Worm (Caenorhabditis elegans) whole organism, mixed stage, embryonic: ENCODE results near the gene oac-12.
A peak's percentile ranks its signal among the peaks of the same experiment; 100 is the strongest.

ENCODE experiments used
- M03D4.4 ChIP-seq: sonication (generic microtip); optimal IDR thresholded peaks from 2 replicates; lab custom pipeline; 2017; ENCODE audit warnings: mild to moderate bottlenecking, missing genetic modification characterization, missing compliant biosample characterization
- bed-3 ChIP-seq: fragments of 200-800 bp; sonication (Bioruptor generic); optimal IDR thresholded peaks from 3 replicates; lab custom pipeline; 2018; ENCODE audit warnings: mild to moderate bottlenecking, missing genetic modification characterization, moderate library complexity, missing compliant biosample characterization
- blmp-1 ChIP-seq: fragments of 150-350 bp; optimal IDR thresholded peaks from 2 replicates; lab custom pipeline; 2014; ENCODE audit warnings: missing biosample characterization, missing genetic modification characterization
- ceh-39 ChIP-seq: fragments of 150-350 bp; optimal IDR thresholded peaks from 2 replicates; lab custom pipeline; 2014; ENCODE audit warnings: missing biosample characterization, missing genetic modification characterization
- ceh-43 ChIP-seq: fragments of 200-800 bp; sonication (Bioruptor generic); optimal IDR thresholded peaks from 2 replicates; lab custom pipeline; 2018; ENCODE audit warnings: mild to moderate bottlenecking, missing genetic modification characterization, moderate library complexity, missing compliant biosample characterization
- ceh-83 ChIP-seq: fragments of 200-800 bp; sonication (Bioruptor generic); optimal IDR thresholded peaks from 2 replicates; lab custom pipeline; 2018; ENCODE audit warnings: mild to moderate bottlenecking, missing genetic modification characterization, missing compliant biosample characterization
- ces-1 ChIP-seq: fragments of 150-350 bp; optimal IDR thresholded peaks from 2 replicates; lab custom pipeline; 2014; ENCODE audit warnings: missing biosample characterization, missing genetic modification reagents, missing genetic modification characterization
- cnd-1 ChIP-seq: fragments of 200-800 bp; sonication (Bioruptor generic); optimal IDR thresholded peaks from 2 replicates; lab custom pipeline; 2018; ENCODE audit warnings: mild to moderate bottlenecking, missing genetic modification characterization, missing compliant biosample characterization
- drap-1 ChIP-seq: fragments of 200-800 bp; sonication (Bioruptor generic); optimal IDR thresholded peaks from 3 replicates; lab custom pipeline; 2018; ENCODE audit warnings: mild to moderate bottlenecking, missing genetic modification characterization, missing compliant biosample characterization
- elt-1 ChIP-seq: sonication (generic microtip); optimal IDR thresholded peaks from 2 replicates; lab custom pipeline; 2017; ENCODE audit warnings: missing genetic modification characterization, mild to moderate bottlenecking, missing compliant biosample characterization, antibody characterized with exemption, moderate library complexity, borderline replicate concordance; ENCODE audit not compliant: insufficient read depth
- elt-3 ChIP-seq: fragments of 150-350 bp; optimal IDR thresholded peaks from 2 replicates; lab custom pipeline; 2014; ENCODE audit warnings: missing biosample characterization, missing genetic modification characterization
- flh-1 ChIP-seq: fragments of 200-800 bp; sonication (Bioruptor generic); optimal IDR thresholded peaks from 2 replicates; lab custom pipeline; 2018; ENCODE audit warnings: mild to moderate bottlenecking, missing genetic modification characterization, moderate library complexity, missing compliant biosample characterization
- ham-2 ChIP-seq: fragments of 200-800 bp; sonication (Bioruptor generic); optimal IDR thresholded peaks from 2 replicates; lab custom pipeline; 2018; ENCODE audit warnings: mild to moderate bottlenecking, missing genetic modification characterization, missing compliant biosample characterization
- hlh-1 ChIP-seq: fragments of 150-350 bp; optimal IDR thresholded peaks from 2 replicates; lab custom pipeline; 2014; ENCODE audit warnings: missing biosample characterization, missing genetic modification reagents, missing genetic modification characterization
- lin-13 ChIP-seq: fragments of 150-350 bp; optimal IDR thresholded peaks from 2 replicates; lab custom pipeline; 2014; ENCODE audit warnings: missing biosample characterization, missing genetic modification characterization
- lin-32 ChIP-seq: fragments of 200-800 bp; sonication (Bioruptor generic); optimal IDR thresholded peaks from 2 replicates; lab custom pipeline; 2018; ENCODE audit warnings: mild to moderate bottlenecking, missing genetic modification characterization, missing compliant biosample characterization
- lsy-2 ChIP-seq: fragments of 150-350 bp; optimal IDR thresholded peaks from 2 replicates; lab custom pipeline; 2014; ENCODE audit warnings: missing biosample characterization, missing genetic modification characterization
- mab-5 ChIP-seq: fragments of 150-350 bp; optimal IDR thresholded peaks from 2 replicates; lab custom pipeline; 2014; ENCODE audit warnings: missing biosample characterization, missing genetic modification characterization
- mep-1 ChIP-seq: fragments of 150-350 bp; optimal IDR thresholded peaks from 2 replicates; lab custom pipeline; 2017; ENCODE audit warnings: missing biosample characterization, missing genetic modification reagents, missing genetic modification characterization, inconsistent platforms
- nhr-12 ChIP-seq: fragments of 150-350 bp; optimal IDR thresholded peaks from 2 replicates; lab custom pipeline; 2014; ENCODE audit warnings: missing biosample characterization, missing genetic modification characterization
- nhr-2 ChIP-seq: fragments of 150-350 bp; optimal IDR thresholded peaks from 2 replicates; lab custom pipeline; 2014; ENCODE audit warnings: missing biosample characterization, missing genetic modification characterization
- nhr-237 ChIP-seq: fragments of 150-350 bp; optimal IDR thresholded peaks from 2 replicates; lab custom pipeline; 2014; ENCODE audit warnings: missing biosample characterization, missing genetic modification characterization
- nhr-28 ChIP-seq: fragments of 150-350 bp; optimal IDR thresholded peaks from 2 replicates; lab custom pipeline; 2014; ENCODE audit warnings: missing biosample characterization, missing genetic modification characterization
- nhr-76 ChIP-seq: sonication (generic microtip); optimal IDR thresholded peaks from 2 replicates; lab custom pipeline; 2017; ENCODE audit warnings: missing biosample characterization, missing genetic modification characterization
- pha-4 ChIP-seq: fragments of 150-350 bp; optimal IDR thresholded peaks from 2 replicates; lab custom pipeline; 2018; ENCODE audit warnings: missing biosample characterization, missing genetic modification reagents, missing genetic modification characterization
- sem-2 ChIP-seq: fragments of 200-800 bp; sonication (Bioruptor generic); optimal IDR thresholded peaks from 2 replicates; lab custom pipeline; 2018; ENCODE audit warnings: mild to moderate bottlenecking, missing genetic modification characterization, missing compliant biosample characterization
- snpc-4 ChIP-seq: fragments of 150-350 bp; optimal IDR thresholded peaks from 2 replicates; lab custom pipeline; 2014; ENCODE audit warnings: missing biosample characterization, missing genetic modification characterization
- tbx-8 ChIP-seq: fragments of 200-800 bp; sonication (Bioruptor generic); optimal IDR thresholded peaks from 2 replicates; lab custom pipeline; 2018; ENCODE audit warnings: mild to moderate bottlenecking, missing genetic modification characterization, moderate library complexity, missing compliant biosample characterization
- unc-120 ChIP-seq: sonication (generic microtip); optimal IDR thresholded peaks from 2 replicates; lab custom pipeline; 2017; ENCODE audit warnings: missing genetic modification characterization, missing compliant biosample characterization; ENCODE audit not compliant: poor library complexity, severe bottlenecking
- unc-39 ChIP-seq: fragments of 150-350 bp; optimal IDR thresholded peaks from 2 replicates; lab custom pipeline; 2014; ENCODE audit warnings: missing biosample characterization, missing genetic modification characterization
- unc-62 ChIP-seq: fragments of 150-350 bp; optimal IDR thresholded peaks from 2 replicates; lab custom pipeline; 2014; ENCODE audit warnings: missing biosample characterization, missing genetic modification reagents, missing genetic modification characterization
- zip-8 ChIP-seq: fragments of 150-350 bp; optimal IDR thresholded peaks from 2 replicates; lab custom pipeline; 2014; ENCODE audit warnings: missing biosample characterization, missing genetic modification characterization
- ztf-11 ChIP-seq: fragments of 150-350 bp; optimal IDR thresholded peaks from 2 replicates; lab custom pipeline; 2014; ENCODE audit warnings: missing biosample characterization, missing genetic modification characterization

The oac-12 gene

DNA sequence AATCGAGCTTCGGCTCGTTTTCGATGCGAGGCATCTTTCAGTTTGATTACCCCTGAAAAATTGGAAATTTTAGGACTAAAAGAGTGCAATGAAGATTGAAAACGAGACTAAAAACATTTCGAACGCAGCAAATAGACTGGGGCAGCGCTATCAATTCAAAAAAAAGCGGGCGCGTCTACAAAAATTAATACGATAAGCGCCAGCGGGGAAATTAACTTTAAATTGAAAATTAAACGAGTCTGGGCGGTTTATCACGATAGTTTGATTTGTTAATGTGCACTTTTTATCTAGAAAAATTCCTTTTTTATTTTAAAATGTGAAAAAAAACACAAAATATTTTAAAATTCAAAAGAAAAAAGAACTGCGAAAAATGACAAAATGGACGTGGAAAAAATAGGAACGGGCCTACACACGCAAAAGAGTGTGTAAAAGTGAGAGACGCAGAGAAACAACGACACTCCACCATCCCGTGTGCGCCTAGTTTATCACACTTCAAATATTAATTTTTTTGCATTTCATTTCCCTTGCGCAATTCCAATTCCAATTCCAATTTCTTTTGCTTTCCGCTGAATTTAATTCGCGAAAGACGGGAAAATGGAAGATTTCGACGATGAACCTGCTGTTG is 39.1 kb upstream of the oac-12 start, which contains the start of the genes gmpr-1 and fipp-1:
Gene gmpr-1 (minus strand): TSS at position 75 of the 625 bp plus-strand sequence.
Gene fipp-1 (plus strand): TSS at position 499 of the 625 bp plus-strand sequence.
- TF ChIP-seq pha-4 (peak; percentile 42), lin-13 (no peak), cnd-1 (tag; lab: Kevin White, UChicago) (no peak), lin-32 (no peak), mep-1 (tag; lab: Kevin White, UChicago) (peak; percentile 54), flh-1 (GFP tag; lab: Kevin White, UChicago) (no peak), ces-1 (GFP tag; lab: Kevin White, UChicago) (peak; percentile 46), unc-120 (tag; lab: Kevin White, UChicago) (no peak), ceh-83 (GFP tag; lab: Kevin White, UChicago) (no peak), nhr-28 (tag; lab: Kevin White, UChicago) (no peak), blmp-1 (no peak), unc-39 (no peak), lsy-2 (peak; percentile 15), ceh-39 (tag; lab: Kevin White, UChicago) (no peak), zip-8 (tag; lab: Kevin White, UChicago) (peak; percentile 0)

DNA sequence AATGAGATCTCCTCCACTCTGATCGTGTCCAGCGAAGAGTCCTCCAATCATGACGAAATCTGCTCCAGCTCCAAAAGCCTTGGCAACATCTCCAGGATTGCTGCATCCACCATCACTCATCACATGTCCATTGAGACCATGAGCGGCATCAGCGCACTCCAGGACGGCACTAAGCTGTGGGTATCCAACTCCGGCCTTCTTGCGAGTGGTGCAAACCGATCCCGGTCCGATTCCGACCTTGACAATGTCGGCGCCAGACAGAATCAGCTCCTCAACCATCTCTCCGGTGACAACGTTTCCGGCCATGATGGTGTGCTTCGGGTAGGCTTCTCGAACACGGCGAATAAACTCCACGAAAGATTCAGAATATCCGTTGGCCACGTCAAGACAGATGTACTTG is 38.2 kb upstream of the oac-12 start:
- TF ChIP-seq ztf-11 (tag; lab: Kevin White, UChicago) (no peak), ces-1 (GFP tag; lab: Kevin White, UChicago) (no peak), mep-1 (tag; lab: Kevin White, UChicago) (no peak), pha-4 (no peak), unc-39 (no peak), ham-2 (no peak), hlh-1 (tag; lab: Kevin White, UChicago) (no peak), cnd-1 (tag; lab: Kevin White, UChicago) (no peak), bed-3 (GFP tag; lab: Kevin White, UChicago) (no peak), drap-1 (GFP tag; lab: Kevin White, UChicago) (no peak), lsy-2 (no peak), nhr-2 (tag; lab: Kevin White, UChicago) (no peak), unc-62 (GFP tag; lab: Kevin White, UChicago) (no peak), nhr-237 (tag; lab: Kevin White, UChicago) (no peak)

DNA sequence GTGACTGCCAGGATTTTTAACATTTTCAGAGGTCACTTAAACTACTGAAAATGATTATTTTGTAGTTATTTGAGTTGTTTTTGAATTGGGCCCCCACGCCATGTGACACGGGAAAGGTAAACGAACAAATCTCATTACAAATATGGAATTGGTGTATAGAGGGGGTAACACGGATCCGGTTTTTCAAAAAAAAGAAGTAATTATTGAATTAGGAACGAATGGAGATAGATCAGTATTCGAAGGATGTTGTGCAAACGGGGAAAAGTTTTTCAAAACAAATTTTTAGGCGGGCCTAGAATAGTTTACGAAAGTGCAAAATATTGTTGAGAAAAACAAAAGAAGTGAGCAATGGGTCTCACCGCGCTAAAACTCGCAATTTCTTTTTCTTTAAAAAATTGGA is 34.1 kb upstream of the oac-12 start, which contains the start of gene F32D1.11:
Gene F32D1.11 (minus strand): TSS at position 101 of the 400 bp plus-strand sequence.
- TF ChIP-seq blmp-1 (no peak), elt-3 (no peak), nhr-28 (tag; lab: Kevin White, UChicago) (no peak), ham-2 (no peak), drap-1 (GFP tag; lab: Kevin White, UChicago) (no peak), snpc-4 (tag; lab: Kevin White, UChicago) (no peak), ceh-43 (GFP tag; lab: Kevin White, UChicago) (no peak), lin-13 (no peak), nhr-237 (tag; lab: Kevin White, UChicago) (no peak)

DNA sequence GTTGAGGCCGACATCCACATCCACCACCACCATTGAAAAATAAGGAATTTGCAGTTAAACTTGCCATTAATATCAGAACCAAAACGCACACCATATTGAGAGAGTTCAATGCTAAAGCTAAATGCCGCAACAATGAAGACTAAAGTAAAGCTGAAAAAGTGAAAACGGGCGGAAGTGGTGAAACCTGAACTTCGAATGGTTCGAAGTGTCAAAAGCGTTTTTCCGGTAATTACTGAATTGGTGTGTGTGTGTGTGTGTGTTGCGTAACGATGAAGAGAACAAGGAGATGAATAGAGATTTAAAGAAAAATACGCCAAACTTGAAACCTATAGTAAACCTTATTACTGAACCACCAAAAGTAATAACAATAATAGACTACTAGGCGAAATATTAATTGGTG is 32.2 kb upstream of the oac-12 start, which contains the start of gene grl-13:
Gene grl-13 (minus strand): TSS at position 101 of the 400 bp plus-strand sequence.
- no peak for TF ChIP-seq nhr-28 (tag; lab: Kevin White, UChicago)
- no peak for TF ChIP-seq flh-1 (GFP tag; lab: Kevin White, UChicago)
- no peak for TF ChIP-seq sem-2 (GFP tag; lab: Kevin White, UChicago)
- no peak for TF ChIP-seq lin-32
- no peak for TF ChIP-seq ceh-39 (tag; lab: Kevin White, UChicago)
- no peak for TF ChIP-seq ham-2
- TF ChIP-seq unc-39, result no peak
- TF ChIP-seq nhr-12, result no peak
- TF ChIP-seq nhr-2 (tag; lab: Kevin White, UChicago), result no peak
- TF ChIP-seq bed-3 (GFP tag; lab: Kevin White, UChicago), result no peak
- TF ChIP-seq mep-1 (tag; lab: Kevin White, UChicago), result no peak
- no peak for TF ChIP-seq cnd-1 (tag; lab: Kevin White, UChicago)
- TF ChIP-seq unc-62 (GFP tag; lab: Kevin White, UChicago), result no peak
- no peak for TF ChIP-seq nhr-76 (tag; lab: Kevin White, UChicago)
- no peak for TF ChIP-seq ztf-11 (tag; lab: Kevin White, UChicago)
- TF ChIP-seq elt-3, result no peak
- TF ChIP-seq hlh-1 (tag; lab: Kevin White, UChicago), result no peak
- no peak for TF ChIP-seq lsy-2
- no peak for TF ChIP-seq mab-5 (tag; lab: Kevin White, UChicago)

DNA sequence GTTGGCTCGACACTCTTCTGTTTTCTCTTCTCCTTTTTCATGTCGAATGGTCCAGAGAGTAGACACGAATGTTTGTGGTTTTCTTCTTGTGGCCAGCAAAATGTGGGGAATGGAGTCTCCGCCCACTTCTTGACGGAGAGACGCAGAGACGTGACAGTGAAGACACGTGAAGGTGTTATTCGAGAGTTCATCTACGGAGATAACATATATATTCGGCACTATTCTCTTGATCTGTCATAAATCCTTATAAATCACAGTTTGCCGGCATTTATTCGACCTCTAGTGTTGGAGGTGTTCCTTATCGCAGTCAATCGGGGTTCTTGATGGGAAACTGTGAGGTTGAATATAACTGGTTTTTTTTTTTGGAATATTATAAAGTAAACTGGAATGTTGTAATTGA is 29.2 kb upstream of the oac-12 start, which contains the start of gene F32D1.3:
Gene F32D1.3 (minus strand): TSS at position 65 of the 400 bp plus-strand sequence.
- TF ChIP-seq M03D4.4 (tag; lab: Kevin White, UChicago) (no peak), mep-1 (tag; lab: Kevin White, UChicago) (no peak), tbx-8 (GFP tag; lab: Kevin White, UChicago) (no peak), lin-32 (no peak), ztf-11 (tag; lab: Kevin White, UChicago) (no peak), zip-8 (tag; lab: Kevin White, UChicago) (no peak), flh-1 (GFP tag; lab: Kevin White, UChicago) (no peak), nhr-237 (tag; lab: Kevin White, UChicago) (no peak), unc-62 (GFP tag; lab: Kevin White, UChicago) (peak; percentile 51), elt-1 (tag; lab: Kevin White, UChicago) (peak; percentile 69), elt-3 (peak; percentile 37), nhr-2 (tag; lab: Kevin White, UChicago) (peak; percentile 19)
